Worm (Caenorhabditis elegans) whole organism, L1 larva: ENCODE results near the gene str-238.
A peak's percentile ranks its signal among the peaks of the same experiment; 100 is the strongest.

ENCODE experiments used
- C04F5.9 ChIP-seq: sonication (generic microtip); optimal IDR thresholded peaks from 2 replicates; lab custom pipeline; 2016; ENCODE audit warnings: missing genetic modification characterization, missing compliant biosample characterization
- C34B4.2 ChIP-seq: sonication (generic microtip); optimal IDR thresholded peaks from 2 replicates; lab custom pipeline; 2017; ENCODE audit warnings: mild to moderate bottlenecking, missing genetic modification characterization, missing compliant biosample characterization
- aha-1 ChIP-seq: fragments of 150-350 bp; optimal IDR thresholded peaks from 2 replicates; lab custom pipeline; 2014; ENCODE audit warnings: missing biosample characterization, missing genetic modification characterization
- aly-2 ChIP-seq: fragments of 150-350 bp; optimal IDR thresholded peaks from 2 replicates; lab custom pipeline; 2014; ENCODE audit warnings: missing biosample characterization, missing genetic modification characterization
- blmp-1 ChIP-seq: fragments of 150-350 bp; optimal IDR thresholded peaks from 2 replicates; lab custom pipeline; 2014; ENCODE audit warnings: missing biosample characterization, missing genetic modification characterization
- ceh-8 ChIP-seq: fragments of 200-800 bp; sonication (Bioruptor generic); optimal IDR thresholded peaks from 2 replicates; lab custom pipeline; 2018; ENCODE audit warnings: mild to moderate bottlenecking, missing genetic modification characterization, moderate library complexity, missing compliant biosample characterization
- ceh-88 ChIP-seq: fragments of 200-800 bp; sonication (Bioruptor generic); IDR thresholded peaks from 2 replicates; pipeline ENCODE4 v1.3.6; 2022; ENCODE audit warnings: missing genetic modification characterization, missing compliant biosample characterization
- ces-1 ChIP-seq: fragments of 150-350 bp; optimal IDR thresholded peaks from 2 replicates; lab custom pipeline; 2014; ENCODE audit warnings: missing biosample characterization, missing genetic modification reagents, missing genetic modification characterization
- dpl-1 ChIP-seq, 3 experiments: fragments of 150-350 bp in 2 of 3; sonication (generic microtip) in 1 of 3; optimal IDR thresholded peaks; 2 replicates each; lab custom pipeline; 2014 to 2017; ENCODE audit warnings: missing biosample characterization in 3 of 3, missing genetic modification characterization in 3 of 3, missing genetic modification reagents in 3 of 3
- dsc-1 ChIP-seq: sonication (generic microtip); optimal IDR thresholded peaks from 2 replicates; lab custom pipeline; 2016; ENCODE audit warnings: mild to moderate bottlenecking, missing genetic modification characterization, missing compliant biosample characterization
- efl-1 ChIP-seq, 4 experiments: fragments of 150-350 bp; optimal IDR thresholded peaks in 3 of 4; peaks in 1 of 4; 1 replicate in 1 of 4; 2 replicates in 3 of 4; lab custom pipeline; 2014; ENCODE audit warnings: missing biosample characterization in 2 of 4, missing genetic modification characterization in 2 of 4, missing genetic modification reagents in 2 of 4
- efl-3 ChIP-seq: fragments of 200-800 bp; sonication (Bioruptor generic); optimal IDR thresholded peaks from 2 replicates; lab custom pipeline; 2018; ENCODE audit warnings: mild to moderate bottlenecking, missing genetic modification characterization, missing compliant biosample characterization
- egl-27 ChIP-seq, 2 experiments: fragments of 150-350 bp in 1 of 2; sonication (generic microtip); optimal IDR thresholded peaks; 3 replicates each; lab custom pipeline; 2017 to 2018; ENCODE audit warnings: missing biosample characterization in 2 of 2, missing genetic modification characterization in 2 of 2, missing genetic modification reagents in 2 of 2
- elt-2 ChIP-seq: sonication (generic microtip); optimal IDR thresholded peaks from 2 replicates; lab custom pipeline; 2016; ENCODE audit warnings: missing genetic modification characterization, mild to moderate bottlenecking, inconsistent platforms, missing compliant biosample characterization, missing genetic modification reagents
- elt-3 ChIP-seq, 6 experiments: fragments of 150-350 bp in 1 of 6; sonication (generic microtip); optimal IDR thresholded peaks; 2 replicates each; lab custom pipeline; 2017 to 2018; ENCODE audit warnings: missing biosample characterization in 6 of 6, missing genetic modification characterization in 6 of 6, inconsistent platforms in 1 of 6
- ets-5 ChIP-seq: fragments of 200-800 bp; sonication (Bioruptor generic); IDR thresholded peaks from 2 replicates; pipeline ENCODE4 v1.3.6; 2022; ENCODE audit warnings: missing genetic modification characterization, missing compliant biosample characterization
- fkh-4 ChIP-seq: sonication (generic microtip); optimal IDR thresholded peaks from 2 replicates; lab custom pipeline; 2016; ENCODE audit warnings: missing compliant biosample characterization, missing genetic modification characterization, borderline replicate concordance
- grh-1 ChIP-seq: fragments of 200-800 bp; sonication (Bioruptor generic); IDR thresholded peaks from 2 replicates; pipeline ENCODE4 v1.3.6; 2022; ENCODE audit warnings: missing genetic modification reagents, missing genetic modification characterization, missing compliant biosample characterization
- hlh-17 ChIP-seq: fragments of 200-800 bp; sonication (Bioruptor generic); optimal IDR thresholded peaks from 2 replicates; lab custom pipeline; 2018; ENCODE audit warnings: missing genetic modification characterization, mild to moderate bottlenecking, missing compliant biosample characterization, moderate library complexity, borderline replicate concordance
- hlh-4 ChIP-seq: sonication (generic microtip); optimal IDR thresholded peaks from 2 replicates; lab custom pipeline; 2016; ENCODE audit warnings: mild to moderate bottlenecking, missing genetic modification characterization, missing compliant biosample characterization
- hpl-2 ChIP-seq: fragments of 150-350 bp; optimal IDR thresholded peaks from 2 replicates; lab custom pipeline; 2014; ENCODE audit warnings: missing biosample characterization, missing genetic modification reagents, missing genetic modification characterization
- isw-1 ChIP-seq: fragments of 200-800 bp; sonication (Bioruptor generic); IDR thresholded peaks from 2 replicates; pipeline ENCODE4 v1.3.6; 2022; ENCODE audit warnings: missing genetic modification characterization, missing compliant biosample characterization
- lin-13 ChIP-seq: fragments of 150-350 bp; optimal IDR thresholded peaks from 2 replicates; lab custom pipeline; 2014; ENCODE audit warnings: missing biosample characterization, missing genetic modification reagents, missing genetic modification characterization
- lin-15B ChIP-seq: fragments of 150-350 bp; sonication (generic microtip); optimal IDR thresholded peaks from 3 replicates; lab custom pipeline; 2014; ENCODE audit warnings: missing biosample characterization, missing genetic modification characterization
- lin-35 ChIP-seq, 2 experiments: fragments of 150-350 bp; optimal IDR thresholded peaks; 2 replicates each; lab custom pipeline; 2014; ENCODE audit warnings: missing biosample characterization in 2 of 2, missing genetic modification characterization in 2 of 2, missing genetic modification reagents in 2 of 2
- lin-39 ChIP-seq: fragments of 150-350 bp; optimal IDR thresholded peaks from 2 replicates; lab custom pipeline; 2014; ENCODE audit warnings: missing biosample characterization, missing genetic modification reagents, missing genetic modification characterization
- mab-9 ChIP-seq: fragments of 200-800 bp; sonication (Bioruptor generic); IDR thresholded peaks from 2 replicates; pipeline ENCODE4 v1.3.6; 2022; ENCODE audit warnings: missing genetic modification reagents, missing genetic modification characterization, missing compliant biosample characterization
- mep-1 ChIP-seq: fragments of 150-350 bp; optimal IDR thresholded peaks from 2 replicates; lab custom pipeline; 2014; ENCODE audit warnings: missing biosample characterization, missing genetic modification characterization
- nhr-11 ChIP-seq: fragments of 150-350 bp; optimal IDR thresholded peaks from 2 replicates; lab custom pipeline; 2014; ENCODE audit warnings: missing biosample characterization, missing genetic modification characterization
- nhr-19 ChIP-seq: fragments of 200-800 bp; sonication (Bioruptor generic); conservative IDR thresholded peaks from 2 replicates; pipeline ENCODE4 v1.3.6; 2022; ENCODE audit warnings: missing genetic modification characterization, missing compliant biosample characterization
- nhr-20 ChIP-seq: sonication (generic microtip); optimal IDR thresholded peaks from 2 replicates; lab custom pipeline; 2016; ENCODE audit warnings: mild to moderate bottlenecking, missing genetic modification characterization, missing compliant biosample characterization
- nhr-237 ChIP-seq: fragments of 150-350 bp; optimal IDR thresholded peaks from 2 replicates; lab custom pipeline; 2014; ENCODE audit warnings: missing biosample characterization, missing genetic modification characterization
- nhr-47 ChIP-seq: sonication (generic microtip); optimal IDR thresholded peaks from 2 replicates; lab custom pipeline; 2016; ENCODE audit warnings: mild to moderate bottlenecking, missing genetic modification characterization, moderate library complexity, missing compliant biosample characterization
- nhr-71 ChIP-seq: sonication (generic microtip); optimal IDR thresholded peaks from 2 replicates; lab custom pipeline; 2016; ENCODE audit warnings: mild to moderate bottlenecking, missing genetic modification characterization, moderate library complexity, missing compliant biosample characterization
- nhr-77 ChIP-seq: fragments of 150-350 bp; optimal IDR thresholded peaks from 2 replicates; lab custom pipeline; 2014; ENCODE audit warnings: missing biosample characterization, missing genetic modification characterization
- nhr-84 ChIP-seq: sonication (generic microtip); optimal IDR thresholded peaks from 2 replicates; lab custom pipeline; 2017; ENCODE audit warnings: missing biosample characterization, missing genetic modification characterization
- nhr-90 ChIP-seq: sonication (generic microtip); optimal IDR thresholded peaks from 2 replicates; lab custom pipeline; 2016; ENCODE audit warnings: mild to moderate bottlenecking, missing genetic modification characterization, missing compliant biosample characterization; ENCODE audit not compliant: poor library complexity
- pag-3 ChIP-seq: sonication (generic microtip); optimal IDR thresholded peaks from 2 replicates; lab custom pipeline; 2017; ENCODE audit warnings: missing genetic modification characterization, mild to moderate bottlenecking, missing compliant biosample characterization, antibody characterized with exemption, borderline replicate concordance; ENCODE audit not compliant: insufficient read depth
- pqm-1 ChIP-seq: sonication (generic microtip); optimal IDR thresholded peaks from 3 replicates; lab custom pipeline; 2017; ENCODE audit warnings: missing biosample characterization, missing genetic modification characterization
- rnt-1 ChIP-seq: sonication (generic microtip); optimal IDR thresholded peaks from 2 replicates; lab custom pipeline; 2016; ENCODE audit warnings: mild to moderate bottlenecking, missing genetic modification characterization, moderate library complexity, missing compliant biosample characterization
- skn-1 ChIP-seq: fragments of 150-350 bp; optimal IDR thresholded peaks from 2 replicates; lab custom pipeline; 2014; ENCODE audit warnings: missing biosample characterization, missing genetic modification characterization
- snpc-4 ChIP-seq: fragments of 150-350 bp; optimal IDR thresholded peaks from 2 replicates; lab custom pipeline; 2014; ENCODE audit warnings: missing biosample characterization, missing genetic modification characterization
- sox-4 ChIP-seq: sonication (generic microtip); optimal IDR thresholded peaks from 2 replicates; lab custom pipeline; 2016; ENCODE audit warnings: missing genetic modification characterization, missing compliant biosample characterization
- sptf-1 ChIP-seq: fragments of 150-350 bp; optimal IDR thresholded peaks from 2 replicates; lab custom pipeline; 2014; ENCODE audit warnings: missing biosample characterization, missing genetic modification characterization
- swsn-7 ChIP-seq: sonication (generic microtip); optimal IDR thresholded peaks from 2 replicates; lab custom pipeline; 2016; ENCODE audit warnings: missing genetic modification characterization, missing compliant biosample characterization
- tbx-2 ChIP-seq: sonication (generic microtip); optimal IDR thresholded peaks from 2 replicates; lab custom pipeline; 2016; ENCODE audit warnings: missing genetic modification characterization, missing compliant biosample characterization
- tlp-1 ChIP-seq: fragments of 150-350 bp; optimal IDR thresholded peaks from 2 replicates; lab custom pipeline; 2014; ENCODE audit warnings: missing biosample characterization, missing genetic modification characterization
- unc-130 ChIP-seq: fragments of 150-350 bp; optimal IDR thresholded peaks from 2 replicates; lab custom pipeline; 2017; ENCODE audit warnings: missing biosample characterization, missing genetic modification characterization, inconsistent platforms
- unc-30 ChIP-seq: sonication (generic microtip); optimal IDR thresholded peaks from 2 replicates; lab custom pipeline; 2017; ENCODE audit warnings: missing biosample characterization, missing genetic modification characterization
- unc-86 ChIP-seq: sonication (generic microtip); optimal IDR thresholded peaks from 2 replicates; lab custom pipeline; 2016; ENCODE audit warnings: missing genetic modification characterization, missing compliant biosample characterization
- unc-98 ChIP-seq: fragments of 200-800 bp; sonication (Bioruptor generic); IDR thresholded peaks from 2 replicates; pipeline ENCODE4 v1.3.6; 2022; ENCODE audit warnings: missing genetic modification characterization, missing compliant biosample characterization
- zip-4 ChIP-seq: fragments of 200-800 bp; sonication (Bioruptor generic); optimal IDR thresholded peaks from 2 replicates; lab custom pipeline; 2018; ENCODE audit warnings: mild to moderate bottlenecking, missing genetic modification characterization, moderate library complexity, missing compliant biosample characterization

Gene str-238

ce11 chrV:731330-731729 lies 33.5 kb upstream of the str-238 start:
- TF ChIP-seq tbx-2: peak; percentile 96
- no peak for TF ChIP-seq hpl-2
- peak; percentile 37 to 90 for TF ChIP-seq lin-35 (GFP tag; optimal IDR thresholded peaks at IDR 0.05; lab: Kevin White, UChicago)
- TF ChIP-seq nhr-77: peak; percentile 83
- TF ChIP-seq C04F5.9 (tag; lab: Kevin White, UChicago): peak; percentile 76
- peak; percentile 89 for TF ChIP-seq nhr-47
- peak; percentile 71 for TF ChIP-seq mab-9
- peak; percentile 87 for TF ChIP-seq unc-130 (tag; lab: Kevin White, UChicago)
- TF ChIP-seq ces-1 (GFP tag; lab: Kevin White, UChicago): no peak
- TF ChIP-seq grh-1: peak; percentile 84
- TF ChIP-seq swsn-7 (tag; lab: Kevin White, UChicago): peak; percentile 89
- TF ChIP-seq nhr-84 (tag; lab: Kevin White, UChicago): no peak
- TF ChIP-seq pag-3 (tag; lab: Kevin White, UChicago): no peak
- TF ChIP-seq nhr-20 (tag; lab: Kevin White, UChicago): peak; percentile 99
- no peak for TF ChIP-seq hlh-4 (tag; lab: Kevin White, UChicago)
- TF ChIP-seq lin-15B (tag; lab: Kevin White, UChicago): no peak
- peak; percentile 35 for TF ChIP-seq lin-13
- TF ChIP-seq ets-5 (GFP tag; lab: Robert Waterston, UW): no peak
- TF ChIP-seq skn-1 (tag; lab: Kevin White, UChicago): peak; percentile 79
- TF ChIP-seq elt-3 (tag; optimal IDR thresholded peaks at IDR 0.05; lab: Kevin White, UChicago): peak in 5 of 6 experiments; percentile 16 to 92 (median 65)
- peak; percentile 94 for TF ChIP-seq nhr-90
- TF ChIP-seq rnt-1 (tag; lab: Kevin White, UChicago): peak; percentile 95
- peak; percentile 48 to 67 (median 51) for TF ChIP-seq dpl-1 (GFP tag; optimal IDR thresholded peaks at IDR 0.05; lab: Kevin White, UChicago)
- TF ChIP-seq zip-4: peak; percentile 52
- TF ChIP-seq efl-1 (optimal IDR thresholded peaks at IDR 0.05; lab: Kevin White, UChicago): peak; percentile 58 to 67
- TF ChIP-seq efl-1 (GFP tag; optimal IDR thresholded peaks at IDR 0.05 in 1 of 2; lab: Kevin White, UChicago): peak; percentile 15 to 96
- peak; percentile 20 for TF ChIP-seq snpc-4 (tag; lab: Kevin White, UChicago)
- peak; percentile 13 for TF ChIP-seq blmp-1 (tag; lab: Kevin White, UChicago)
- TF ChIP-seq nhr-237 (tag; lab: Kevin White, UChicago): no peak
- TF ChIP-seq aly-2 (tag; lab: Kevin White, UChicago): peak; percentile 30
- peak; percentile 48 for TF ChIP-seq pqm-1 (tag; lab: Kevin White, UChicago)
- peak; percentile 34 for TF ChIP-seq dsc-1
- peak; percentile 52 for TF ChIP-seq C34B4.2 (tag; lab: Kevin White, UChicago)
- no peak for TF ChIP-seq unc-86 (tag; lab: Kevin White, UChicago)
- peak; percentile 52; the same call in 1 of the 2 replicates for TF ChIP-seq isw-1
- peak; percentile 77 for TF ChIP-seq nhr-11 (tag; lab: Kevin White, UChicago)
- TF ChIP-seq tlp-1 (tag; lab: Kevin White, UChicago): no peak
- TF ChIP-seq fkh-4 (tag; lab: Kevin White, UChicago): no peak
- TF ChIP-seq ceh-8: no peak
- no peak for TF ChIP-seq unc-30 (tag; lab: Kevin White, UChicago)
- TF ChIP-seq hlh-17 (GFP tag; lab: Kevin White, UChicago): no peak
- peak; percentile 59 for TF ChIP-seq sox-4 (tag; lab: Kevin White, UChicago)
- TF ChIP-seq efl-3: no peak
- peak; percentile 75 for TF ChIP-seq ceh-88
- peak; percentile 63 for TF ChIP-seq unc-98 (GFP tag; lab: Robert Waterston, UW)
- peak; percentile 71 for TF ChIP-seq mep-1 (tag; lab: Kevin White, UChicago)
- peak; percentile 100 for TF ChIP-seq nhr-71 (tag; lab: Kevin White, UChicago)
- no peak for TF ChIP-seq aha-1 (tag; lab: Kevin White, UChicago)
- TF ChIP-seq sptf-1 (tag; lab: Kevin White, UChicago): no peak
- TF ChIP-seq lin-39 (tag; lab: Kevin White, UChicago): peak; percentile 83
- peak; percentile 99 for TF ChIP-seq elt-2 (tag; lab: Kevin White, UChicago)
- peak; percentile 22 to 79 for TF ChIP-seq egl-27 (tag; optimal IDR thresholded peaks at IDR 0.05; lab: Kevin White, UChicago)
- peak; percentile 100 for TF ChIP-seq nhr-19 (GFP tag; lab: Robert Waterston, UW)
